Worm (Caenorhabditis elegans) whole organism, L3 larva: Measurements from ENCODE around the gene fah-1.
A peak's percentile ranks its signal among the peaks of the same experiment; 100 is the strongest.

Experiments used
- R02D3.7 ChIP-seq: fragments of 150-350 bp; optimal IDR thresholded peaks from 2 replicates; lab custom pipeline; 2014; ENCODE audit warnings: missing biosample characterization, missing genetic modification characterization
- elt-1 ChIP-seq: fragments of 150-350 bp; optimal IDR thresholded peaks from 2 replicates; lab custom pipeline; 2014; ENCODE audit warnings: missing biosample characterization, missing genetic modification characterization
- elt-3 ChIP-seq, 3 experiments: fragments of 150-350 bp in 1 of 3; sonication (generic microtip) in 2 of 3; optimal IDR thresholded peaks; 2 replicates in 2 of 3; 4 replicates in 1 of 3; lab custom pipeline; 2014 to 2017; ENCODE audit warnings: missing biosample characterization in 3 of 3, missing genetic modification characterization in 3 of 3
- fkh-10 ChIP-seq: sonication (generic microtip); optimal IDR thresholded peaks from 2 replicates; lab custom pipeline; 2017; ENCODE audit warnings: missing biosample characterization, missing genetic modification reagents, missing genetic modification characterization
- lin-39 ChIP-seq: fragments of 150-350 bp; optimal IDR thresholded peaks from 2 replicates; lab custom pipeline; 2018; ENCODE audit warnings: missing biosample characterization, missing genetic modification reagents, missing genetic modification characterization
- nfya-1 ChIP-seq: sonication (generic microtip); optimal IDR thresholded peaks from 2 replicates; lab custom pipeline; 2017; ENCODE audit warnings: missing genetic modification characterization, mild to moderate bottlenecking, missing compliant biosample characterization, antibody characterized with exemption, moderate library complexity; ENCODE audit not compliant: insufficient read depth
- pqm-1 ChIP-seq: fragments of 150-350 bp; optimal IDR thresholded peaks from 2 replicates; lab custom pipeline; 2017; ENCODE audit warnings: missing biosample characterization, missing genetic modification characterization, inconsistent platforms
- tbx-2 ChIP-seq: sonication (generic microtip); optimal IDR thresholded peaks from 2 replicates; lab custom pipeline; 2016; ENCODE audit warnings: mild to moderate bottlenecking, missing genetic modification characterization, missing compliant biosample characterization
- ztf-11 ChIP-seq: fragments of 150-350 bp; optimal IDR thresholded peaks from 2 replicates; lab custom pipeline; 2014; ENCODE audit warnings: missing biosample characterization, missing genetic modification characterization

DNA sequence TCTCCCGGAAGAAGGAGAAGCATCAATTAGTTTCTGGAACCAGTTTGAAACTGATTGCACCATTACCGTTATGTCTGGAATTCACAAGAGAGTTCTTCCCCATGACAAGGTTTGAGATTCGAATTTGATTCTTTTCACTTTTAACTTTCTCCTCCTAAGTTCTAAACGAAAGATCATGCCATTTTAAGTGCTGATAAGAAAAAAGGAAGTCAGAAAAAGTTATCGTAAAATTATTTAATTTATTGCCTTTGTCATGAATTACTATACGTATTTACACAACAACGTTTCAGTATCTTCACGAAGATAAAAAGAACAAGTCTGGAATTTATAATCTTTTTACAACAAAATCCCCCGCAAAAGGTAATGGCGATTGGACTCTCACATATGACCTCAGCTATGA, 11.4 kb upstream of the fah-1 start:
- TF ChIP-seq nfya-1 (tag; lab: Kevin White, UChicago) = no peak
- no peak for TF ChIP-seq lin-39 (tag; lab: Kevin White, UChicago)
- TF ChIP-seq elt-1 (tag; lab: Kevin White, UChicago) = no peak
- TF ChIP-seq ztf-11 (tag; lab: Kevin White, UChicago) = no peak
- peak; percentile 70 for TF ChIP-seq pqm-1 (tag; lab: Kevin White, UChicago)
- TF ChIP-seq fkh-10 (GFP tag; lab: Kevin White, UChicago) = no peak
- no peak for TF ChIP-seq R02D3.7
- no peak for TF ChIP-seq tbx-2
- TF ChIP-seq elt-3 (tag; optimal IDR thresholded peaks at IDR 0.05; lab: Kevin White, UChicago) = no peak
